Worm (Caenorhabditis elegans) whole organism, late embryonic: ENCODE data around the gene pals-25.

ENCODE experiments used
- F13H6.1 ChIP-seq: sonication (generic microtip); optimal IDR thresholded peaks from 2 replicates; lab custom pipeline; 2016; ENCODE audit warnings: missing genetic modification characterization, missing compliant biosample characterization
- Y22D7AL.16 ChIP-seq: sonication (generic microtip); optimal IDR thresholded peaks from 2 replicates; lab custom pipeline; 2016; ENCODE audit warnings: missing genetic modification characterization, missing compliant biosample characterization
- ceh-22 ChIP-seq: sonication (generic microtip); optimal IDR thresholded peaks from 2 replicates; lab custom pipeline; 2017; ENCODE audit warnings: missing biosample characterization, missing genetic modification characterization
- che-1 ChIP-seq: sonication (generic microtip); optimal IDR thresholded peaks from 2 replicates; lab custom pipeline; 2016; ENCODE audit warnings: mild to moderate bottlenecking, missing genetic modification characterization, missing compliant biosample characterization
- elt-2 ChIP-seq: sonication (generic microtip); optimal IDR thresholded peaks from 2 replicates; lab custom pipeline; 2016; ENCODE audit warnings: missing genetic modification reagents, missing genetic modification characterization, missing compliant biosample characterization
- fax-1 ChIP-seq: sonication (generic microtip); optimal IDR thresholded peaks from 2 replicates; lab custom pipeline; 2016; ENCODE audit warnings: missing genotype, missing genetic modification characterization, missing compliant biosample characterization
- hlh-15 ChIP-seq: sonication (generic microtip); optimal IDR thresholded peaks from 2 replicates; lab custom pipeline; 2016; ENCODE audit warnings: missing genetic modification characterization, missing compliant biosample characterization
- mec-3 ChIP-seq: sonication (generic microtip); optimal IDR thresholded peaks from 2 replicates; lab custom pipeline; 2016; ENCODE audit warnings: borderline replicate concordance, missing genetic modification characterization, missing compliant biosample characterization
- odd-2 ChIP-seq: sonication (generic microtip); optimal IDR thresholded peaks from 2 replicates; lab custom pipeline; 2017; ENCODE audit warnings: antibody characterized with exemption, mild to moderate bottlenecking, missing genetic modification characterization, missing compliant biosample characterization
- sdc-2 ChIP-seq: sonication (generic microtip); optimal IDR thresholded peaks from 2 replicates; lab custom pipeline; 2016; ENCODE audit warnings: missing genotype, missing genetic modification characterization, missing compliant biosample characterization

DNA sequence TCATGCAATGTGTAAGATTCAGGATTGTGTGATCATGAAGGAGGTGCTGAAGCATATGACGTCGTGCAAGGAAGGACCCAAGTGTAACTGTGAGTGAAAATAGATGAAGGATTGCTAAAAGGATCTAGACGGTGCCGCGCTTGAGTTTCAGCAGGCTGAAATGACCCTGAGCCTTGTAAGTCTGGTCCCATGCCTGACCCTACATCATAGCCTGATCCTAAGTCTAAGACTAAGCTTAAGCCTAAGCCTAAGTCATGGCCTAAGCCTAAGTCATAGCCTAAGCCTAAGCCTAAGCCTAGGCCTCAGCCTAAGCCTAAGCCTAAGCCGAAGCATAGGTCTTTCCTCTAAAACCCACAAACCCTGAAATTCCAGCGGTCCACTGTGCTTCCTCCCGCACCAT is 16.4 kb upstream of the pals-25 start:
- no peak for TF ChIP-seq odd-2 (tag; lab: Kevin White, UChicago)
- TF ChIP-seq mec-3 (tag; lab: Kevin White, UChicago), result no peak
- TF ChIP-seq hlh-15 (tag; lab: Kevin White, UChicago), result no peak
- TF ChIP-seq sdc-2 (tag; lab: Kevin White, UChicago), result no peak
- TF ChIP-seq fax-1 (tag; lab: Kevin White, UChicago), result no peak
- TF ChIP-seq ceh-22 (tag; lab: Kevin White, UChicago), result no peak
- no peak for TF ChIP-seq che-1 (tag; lab: Kevin White, UChicago)
- no peak for TF ChIP-seq Y22D7AL.16 (tag; lab: Kevin White, UChicago)
- TF ChIP-seq F13H6.1, result no peak
- no peak for TF ChIP-seq elt-2
